Worm (Caenorhabditis elegans) whole organism, L2 larva: Measurements from ENCODE around the gene T28D9.16.

ENCODE experiments used
- F13H6.1 ChIP-seq: sonication (generic microtip); optimal IDR thresholded peaks from 2 replicates; lab custom pipeline; 2016; ENCODE audit warnings: missing genetic modification characterization, missing compliant biosample characterization
- R02D3.7 ChIP-seq: fragments of 150-350 bp; optimal IDR thresholded peaks from 2 replicates; lab custom pipeline; 2014; ENCODE audit warnings: missing biosample characterization, missing genetic modification characterization
- egl-27 ChIP-seq: sonication (generic microtip); optimal IDR thresholded peaks from 3 replicates; lab custom pipeline; 2017; ENCODE audit warnings: missing biosample characterization, missing genetic modification reagents, missing genetic modification characterization
- lin-13 ChIP-seq: fragments of 150-350 bp; optimal IDR thresholded peaks from 2 replicates; lab custom pipeline; 2014; ENCODE audit warnings: missing biosample characterization, missing genetic modification reagents, missing genetic modification characterization
- nhr-237 ChIP-seq: fragments of 150-350 bp; optimal IDR thresholded peaks from 2 replicates; lab custom pipeline; 2014; ENCODE audit warnings: missing biosample characterization, missing genetic modification characterization
- nhr-77 ChIP-seq: fragments of 150-350 bp; optimal IDR thresholded peaks from 2 replicates; lab custom pipeline; 2014; ENCODE audit warnings: missing biosample characterization, missing genetic modification characterization
- sem-4 ChIP-seq: fragments of 150-350 bp; optimal IDR thresholded peaks from 2 replicates; lab custom pipeline; 2014; ENCODE audit warnings: missing biosample characterization, missing genetic modification reagents, missing genetic modification characterization
- unc-62 ChIP-seq: fragments of 150-350 bp; optimal IDR thresholded peaks from 2 replicates; lab custom pipeline; 2014; ENCODE audit warnings: missing biosample characterization, missing genetic modification reagents, missing genetic modification characterization
- ztf-11 ChIP-seq: sonication (generic microtip); optimal IDR thresholded peaks from 2 replicates; lab custom pipeline; 2017; ENCODE audit warnings: missing biosample characterization, missing genetic modification characterization

DNA sequence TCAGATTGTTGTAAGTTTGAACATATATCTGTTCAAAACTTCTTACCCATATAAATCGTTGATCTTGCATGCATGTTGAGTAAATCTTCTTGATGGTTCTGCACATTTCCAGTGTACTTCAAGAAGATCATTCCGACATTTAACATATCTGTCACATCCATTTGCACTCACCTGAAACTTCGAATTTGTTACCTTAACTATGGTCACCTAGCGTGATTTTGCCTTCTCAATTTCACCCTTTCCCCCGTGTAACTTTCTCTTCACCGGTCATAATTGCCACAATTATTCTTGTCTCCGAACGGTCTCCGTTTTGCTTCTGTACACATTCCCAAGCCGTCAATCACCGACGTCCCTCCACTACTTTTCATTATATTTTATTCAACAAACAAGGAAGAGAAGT, 37.9 kb downstream of the T28D9.16 start:
- TF ChIP-seq sem-4 (tag; lab: Kevin White, UChicago) (no peak), unc-62 (GFP tag; lab: Kevin White, UChicago) (no peak), egl-27 (tag; lab: Kevin White, UChicago) (no peak), ztf-11 (tag; lab: Kevin White, UChicago) (no peak), R02D3.7 (no peak), F13H6.1 (no peak), lin-13 (GFP tag; lab: Kevin White, UChicago) (no peak), nhr-237 (tag; lab: Kevin White, UChicago) (no peak), nhr-77 (tag; lab: Kevin White, UChicago) (no peak)
